Fruit fly (Drosophila melanogaster) whole organism, adult: ENCODE results near the gene trbd.

Experiments
- CG14711 ChIP-seq: fragments of 200-800 bp; sonication (Bioruptor generic); optimal IDR thresholded peaks from 2 replicates; lab custom pipeline; 2018; ENCODE audit warnings: missing biosample characterization, mild to moderate bottlenecking, missing genetic modification characterization, moderate library complexity
- CG7101 ChIP-seq: fragments of 200-800 bp; sonication (Bioruptor generic); optimal IDR thresholded peaks from 2 replicates; lab custom pipeline; 2018; ENCODE audit warnings: missing biosample characterization, mild to moderate bottlenecking, missing genetic modification characterization, moderate library complexity
- Crg-1 ChIP-seq: fragments of 200-800 bp; sonication (Bioruptor generic); optimal IDR thresholded peaks from 2 replicates; lab custom pipeline; 2016; ENCODE audit warnings: missing biosample characterization, missing genetic modification characterization
- cic ChIP-seq: fragments of 200-800 bp; sonication (Bioruptor generic); optimal IDR thresholded peaks from 2 replicates; lab custom pipeline; 2017; ENCODE audit warnings: missing biosample characterization, mild to moderate bottlenecking, missing genetic modification characterization, moderate library complexity
- cnc ChIP-seq, 2 experiments: fragments of >200 bp; optimal IDR thresholded peaks; 2 replicates each; lab custom pipeline; 2017
- ovo ChIP-seq: fragments of 200-800 bp; sonication (Bioruptor generic); optimal IDR thresholded peaks from 2 replicates; lab custom pipeline; 2016; ENCODE audit warnings: missing biosample characterization, missing genetic modification characterization
- pad ChIP-seq: fragments of 200-800 bp; sonication (Bioruptor generic); optimal IDR thresholded peaks from 3 replicates; lab custom pipeline; 2017; ENCODE audit warnings: missing biosample characterization, missing genetic modification characterization, mild to moderate bottlenecking, moderate library complexity, missing genetic modification reagents
- toe ChIP-seq: fragments of 200-800 bp; sonication (Bioruptor generic); optimal IDR thresholded peaks from 2 replicates; lab custom pipeline; 2016; ENCODE audit warnings: missing biosample characterization, missing genetic modification characterization

DNA sequence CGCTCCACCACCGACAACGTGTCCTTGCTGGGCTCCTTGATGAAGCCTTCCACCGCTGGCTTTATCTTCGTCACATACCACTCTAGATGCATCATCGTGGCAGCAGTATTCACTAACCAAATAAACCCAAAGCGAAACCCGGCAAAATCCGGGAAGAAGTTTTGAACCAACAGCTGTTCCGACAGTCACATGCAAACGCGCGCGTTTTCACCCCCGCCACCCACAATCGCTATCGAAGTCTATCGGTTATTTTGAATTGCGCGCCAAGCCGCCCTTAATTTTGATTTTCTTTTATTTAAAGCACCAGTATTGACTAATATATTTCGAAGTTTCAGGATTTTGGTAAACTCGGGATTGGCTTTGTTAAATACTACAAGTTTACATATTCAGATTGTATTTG, 43.6 kb upstream of the trbd start, which contains the start of gene Tti1:
- no peak for TF ChIP-seq cic (GFP tag; lab: Kevin White, UChicago)
- TF ChIP-seq CG7101 (tag; lab: Kevin White, UChicago), result no peak
- TF ChIP-seq CG14711, result no peak
- no peak for TF ChIP-seq pad
- no peak for TF ChIP-seq toe (GFP tag; lab: Kevin White, UChicago)
- TF ChIP-seq ovo (GFP tag; lab: Kevin White, UChicago), result no peak
- no peak for TF ChIP-seq Crg-1 (GFP tag; lab: Kevin White, UChicago)
- TF ChIP-seq cnc (optimal IDR thresholded peaks at IDR 0.05; lab: Kevin White, UChicago), result no peak
